Worm (Caenorhabditis elegans) whole organism, midembryonic: Measurements from ENCODE around the gene sos-1.
"Not testable (repeated sequence)": the region's sequence is repeated elsewhere in the genome, so short reads cannot be mapped to it uniquely, and the experiment has no call there.

Experiments
- T22C8.4 ChIP-seq: fragments of 200-800 bp; sonication (Bioruptor generic); IDR thresholded peaks from 2 replicates; pipeline ENCODE4 v1.3.6; 2022; ENCODE audit warnings: missing genetic modification characterization, missing compliant biosample characterization
- cog-1 ChIP-seq: sonication (generic microtip); optimal IDR thresholded peaks from 2 replicates; lab custom pipeline; 2016; ENCODE audit warnings: missing genetic modification characterization, missing compliant biosample characterization
- flt-1 ChIP-seq: fragments of 200-800 bp; sonication (Bioruptor generic); IDR thresholded peaks from 2 replicates; pipeline ENCODE4 v1.3.6; 2022; ENCODE audit warnings: missing genetic modification characterization, missing compliant biosample characterization
- klf-2 ChIP-seq: fragments of 200-800 bp; sonication (Bioruptor generic); conservative IDR thresholded peaks from 2 replicates; pipeline ENCODE4 v1.3.6; 2022; ENCODE audit warnings: missing genetic modification reagents, missing genetic modification characterization, missing compliant biosample characterization
- med-1 ChIP-seq: sonication (generic microtip); optimal IDR thresholded peaks from 2 replicates; lab custom pipeline; 2017; ENCODE audit warnings: missing genetic modification characterization, mild to moderate bottlenecking, missing compliant biosample characterization, antibody characterized with exemption, missing genetic modification reagents; ENCODE audit not compliant: insufficient read depth
- ref-1 ChIP-seq: fragments of 200-800 bp; sonication (Bioruptor generic); conservative IDR thresholded peaks from 2 replicates; pipeline ENCODE4 v1.3.6; 2022; ENCODE audit warnings: missing genetic modification reagents, missing genetic modification characterization, missing compliant biosample characterization
- tab-1 ChIP-seq: fragments of 200-800 bp; sonication (Bioruptor generic); IDR thresholded peaks from 2 replicates; pipeline ENCODE4 v1.3.6; 2022; ENCODE audit warnings: missing genetic modification characterization, missing compliant biosample characterization
- ztf-23 ChIP-seq: fragments of 200-800 bp; sonication (Bioruptor generic); IDR thresholded peaks from 2 replicates; pipeline ENCODE4 v1.3.6; 2022; ENCODE audit warnings: missing genetic modification reagents, missing genetic modification characterization, missing compliant biosample characterization
- ztf-29 ChIP-seq: fragments of 200-800 bp; sonication (Bioruptor generic); IDR thresholded peaks from 2 replicates; pipeline ENCODE4 v1.3.6; 2022; ENCODE audit warnings: missing genetic modification reagents, missing genetic modification characterization, missing compliant biosample characterization

sos-1 gene

ce11 chrV:4549191-4549590 is at the start of gene sos-1:
TSS of gene sos-1 (minus strand) at chrV:4549291.
- no peak for TF ChIP-seq ztf-29 (GFP tag; lab: Robert Waterston, UW)
- TF ChIP-seq T22C8.4 (GFP tag; lab: Robert Waterston, UW): no peak
- no peak for TF ChIP-seq klf-2
- no peak for TF ChIP-seq cog-1 (tag; lab: Kevin White, UChicago)
- no peak for TF ChIP-seq ref-1 (GFP tag; lab: Robert Waterston, UW)
- TF ChIP-seq ztf-23 (GFP tag; lab: Robert Waterston, UW): no peak
- TF ChIP-seq tab-1 (GFP tag; lab: Robert Waterston, UW): no peak
- no peak for TF ChIP-seq flt-1 (GFP tag; lab: Robert Waterston, UW)
- no peak for TF ChIP-seq med-1

DNA sequence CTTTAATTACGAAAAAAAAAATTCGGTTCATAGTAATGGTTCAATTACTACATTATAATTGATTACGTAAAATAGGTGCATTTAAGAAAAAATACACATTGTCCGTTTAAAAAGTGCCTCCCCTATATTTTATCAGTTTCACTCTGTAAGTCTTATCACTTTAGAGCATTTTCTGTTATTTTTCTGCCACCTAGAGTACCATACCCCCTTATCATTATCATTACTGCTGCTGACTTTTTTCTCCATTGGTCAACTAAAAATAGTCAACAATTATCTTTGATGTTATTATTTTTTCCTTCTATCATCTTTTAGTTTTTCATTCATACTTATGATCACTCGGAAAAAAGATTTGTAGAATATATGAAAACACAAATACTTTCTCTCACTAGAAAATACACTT is 49.4 kb upstream of the sos-1 start:
- TF ChIP-seq klf-2 (no peak), cog-1 (tag; lab: Kevin White, UChicago) (no peak), ref-1 (GFP tag; lab: Robert Waterston, UW) (no peak), ztf-29 (GFP tag; lab: Robert Waterston, UW) (no peak), tab-1 (GFP tag; lab: Robert Waterston, UW) (no peak), T22C8.4 (GFP tag; lab: Robert Waterston, UW) (no peak), med-1 (no peak)

DNA sequence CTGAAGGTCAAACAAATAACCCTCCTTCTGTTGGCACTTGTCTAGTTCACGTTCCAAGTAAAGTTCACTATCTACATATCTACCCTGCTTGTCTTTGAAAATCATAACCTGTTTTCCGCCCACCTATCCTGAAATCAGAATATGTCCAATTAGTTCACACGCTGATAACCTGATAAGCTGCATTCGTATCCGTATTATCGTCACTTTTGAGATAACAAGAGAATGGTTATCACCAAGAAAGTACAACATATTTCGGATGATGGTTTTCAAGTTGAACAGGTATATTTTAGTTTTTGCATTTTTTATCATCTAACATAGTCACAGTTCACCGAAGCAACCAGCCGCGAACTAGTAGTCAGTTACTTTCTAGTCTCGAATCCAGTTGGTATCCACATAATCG is 41.7 kb upstream of the sos-1 start:
- TF ChIP-seq T22C8.4 (GFP tag; lab: Robert Waterston, UW) (no peak), ztf-29 (GFP tag; lab: Robert Waterston, UW) (no peak), ref-1 (GFP tag; lab: Robert Waterston, UW) (no peak), med-1 (no peak), cog-1 (tag; lab: Kevin White, UChicago) (no peak), flt-1 (GFP tag; lab: Robert Waterston, UW) (no peak)

- TF ChIP-seq ztf-23 (GFP tag; lab: Robert Waterston, UW): no peak
- no peak for TF ChIP-seq ref-1 (GFP tag; lab: Robert Waterston, UW)
- no peak for TF ChIP-seq klf-2
- TF ChIP-seq tab-1 (GFP tag; lab: Robert Waterston, UW): no peak
- no peak for TF ChIP-seq ztf-29 (GFP tag; lab: Robert Waterston, UW)
- no peak for TF ChIP-seq T22C8.4 (GFP tag; lab: Robert Waterston, UW)
- TF ChIP-seq cog-1 (tag; lab: Kevin White, UChicago): no peak
- no peak for TF ChIP-seq flt-1 (GFP tag; lab: Robert Waterston, UW)
- TF ChIP-seq med-1: no peak
Measured at ce11 chrV:4585009-4585408, 35.9 kb upstream of the sos-1 start, which contains the start of gene Y61A9LA.1. TSS of gene Y61A9LA.1 (plus strand) at chrV:4585309.

- no peak for TF ChIP-seq ref-1 (GFP tag; lab: Robert Waterston, UW)
- no peak for TF ChIP-seq cog-1 (tag; lab: Kevin White, UChicago)
- TF ChIP-seq T22C8.4 (GFP tag; lab: Robert Waterston, UW): no peak
- no peak for TF ChIP-seq ztf-23 (GFP tag; lab: Robert Waterston, UW)
- TF ChIP-seq tab-1 (GFP tag; lab: Robert Waterston, UW): no peak
- TF ChIP-seq flt-1 (GFP tag; lab: Robert Waterston, UW): no peak
- no peak for TF ChIP-seq med-1
- no peak for TF ChIP-seq klf-2
Measured at ce11 chrV:4580594-4580993, 31.5 kb upstream of the sos-1 start.

ce11 chrV:4575458-4575857 is 26.4 kb upstream of the sos-1 start:
- TF ChIP-seq ztf-23 (GFP tag; lab: Robert Waterston, UW) (no peak), med-1 (no peak), ztf-29 (GFP tag; lab: Robert Waterston, UW) (no peak), flt-1 (GFP tag; lab: Robert Waterston, UW) (no peak), klf-2 (no peak), tab-1 (GFP tag; lab: Robert Waterston, UW) (no peak), T22C8.4 (GFP tag; lab: Robert Waterston, UW) (no peak), cog-1 (tag; lab: Kevin White, UChicago) (no peak), ref-1 (GFP tag; lab: Robert Waterston, UW) (no peak)

DNA sequence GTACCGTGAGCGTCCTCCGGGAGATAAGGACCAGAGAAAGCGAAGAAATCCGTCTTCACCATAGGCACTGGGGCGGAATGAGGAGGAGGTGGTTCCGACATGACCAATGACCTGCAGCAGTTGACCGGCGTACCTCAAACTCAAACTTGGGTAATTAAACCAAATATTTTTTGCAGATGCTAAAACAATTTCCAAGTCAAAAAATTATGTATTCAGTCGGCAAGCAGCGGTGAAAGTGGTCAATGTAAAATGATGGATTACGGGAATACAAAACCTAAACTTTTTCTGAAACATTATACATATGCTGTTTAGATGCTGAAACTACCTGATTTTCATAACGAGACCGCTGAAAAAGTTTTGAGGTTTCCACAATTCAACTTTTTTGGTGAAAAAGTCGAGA is 24.7 kb upstream of the sos-1 start, which contains the start of gene hpo-39:
Gene hpo-39 (minus strand): TSS at position 101 of the 400 bp plus-strand sequence.
- TF ChIP-seq med-1; T22C8.4 (GFP tag; lab: Robert Waterston, UW); ztf-29 (GFP tag; lab: Robert Waterston, UW): not testable (repeated sequence)

DNA sequence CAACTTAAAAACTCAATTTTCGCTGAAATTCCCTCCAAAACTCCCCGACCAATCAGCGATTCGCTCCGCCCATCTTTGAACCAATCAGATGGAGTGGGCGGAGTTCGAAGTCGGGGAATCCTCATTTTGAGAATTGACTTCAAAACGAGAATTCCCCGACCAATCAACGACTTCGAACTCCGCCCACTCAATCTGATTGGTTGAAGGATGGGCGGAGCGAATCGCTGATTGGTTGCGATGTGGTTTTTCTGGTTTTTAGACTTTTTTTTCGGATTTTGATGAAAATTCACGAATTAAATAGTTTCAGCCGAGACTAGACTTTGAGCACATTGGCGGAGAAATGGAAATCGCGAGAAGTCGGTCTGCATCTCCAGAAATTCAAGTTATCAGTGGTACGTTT is 22.9 kb upstream of the sos-1 start:
- TF ChIP-seq flt-1 (GFP tag; lab: Robert Waterston, UW): no peak
- TF ChIP-seq tab-1 (GFP tag; lab: Robert Waterston, UW): no peak
- no peak for TF ChIP-seq ref-1 (GFP tag; lab: Robert Waterston, UW)
- TF ChIP-seq klf-2: no peak
- no peak for TF ChIP-seq T22C8.4 (GFP tag; lab: Robert Waterston, UW)
- TF ChIP-seq med-1: no peak
- TF ChIP-seq ztf-29 (GFP tag; lab: Robert Waterston, UW): no peak
- no peak for TF ChIP-seq cog-1 (tag; lab: Kevin White, UChicago)
- no peak for TF ChIP-seq ztf-23 (GFP tag; lab: Robert Waterston, UW)

ce11 chrV:4570833-4571232 is 21.7 kb upstream of the sos-1 start, which contains the start of gene Y61A9LA.3:
TSS of gene Y61A9LA.3 (plus strand) at chrV:4571133.
- TF ChIP-seq T22C8.4 (GFP tag; lab: Robert Waterston, UW) (0 out of 2 replicates have a peak, but pooled peaks have one; percentile 27), ztf-29 (GFP tag; lab: Robert Waterston, UW) (no peak)

- TF ChIP-seq med-1: no peak
- TF ChIP-seq ref-1 (GFP tag; lab: Robert Waterston, UW): no peak
- no peak for TF ChIP-seq tab-1 (GFP tag; lab: Robert Waterston, UW)
- no peak for TF ChIP-seq klf-2
- no peak for TF ChIP-seq flt-1 (GFP tag; lab: Robert Waterston, UW)
Measured at ce11 chrV:4569999-4570627, 21.0 kb upstream of the sos-1 start, which contains the start of gene sut-2. TSS of gene sut-2 (minus strand) at chrV:4570049.
